Fruit fly (Drosophila melanogaster) whole organism, embryonic: ENCODE results near the gene gfzf.

Experiments
- Antp ChIP-seq: fragments of 200-800 bp; sonication (Bioruptor generic); optimal IDR thresholded peaks from 3 replicates; lab custom pipeline; 2016; ENCODE audit warnings: missing biosample characterization, missing genetic modification characterization
- Atf3 ChIP-seq: fragments of 200-800 bp; sonication (Bioruptor generic); optimal IDR thresholded peaks from 3 replicates; lab custom pipeline; 2016; ENCODE audit warnings: missing biosample characterization, missing genetic modification characterization
- CG10267 ChIP-seq: fragments of 200-800 bp; sonication (Bioruptor generic); optimal IDR thresholded peaks from 2 replicates; lab custom pipeline; 2018; ENCODE audit warnings: missing biosample characterization, mild to moderate bottlenecking, missing genetic modification characterization, moderate library complexity
- CG10431 ChIP-seq: fragments of 200-800 bp; sonication (Bioruptor generic); optimal IDR thresholded peaks from 3 replicates; lab custom pipeline; 2018; ENCODE audit warnings: missing biosample characterization, mild to moderate bottlenecking, missing genetic modification characterization
- CG10543 ChIP-seq: fragments of 200-800 bp; sonication (Bioruptor generic); optimal IDR thresholded peaks from 3 replicates; lab custom pipeline; 2017; ENCODE audit warnings: missing biosample characterization, mild to moderate bottlenecking, missing genetic modification characterization, moderate library complexity
- CG10979 ChIP-seq: fragments of 200-800 bp; sonication (Bioruptor generic); optimal IDR thresholded peaks from 2 replicates; lab custom pipeline; 2018; ENCODE audit warnings: missing biosample characterization, mild to moderate bottlenecking, missing genetic modification characterization, moderate library complexity
- CG11093 ChIP-seq: fragments of 200-800 bp; sonication (Bioruptor generic); IDR thresholded peaks from 3 replicates; pipeline ENCODE4 v1.3.6; 2022; ENCODE audit warnings: missing biosample characterization, missing genetic modification characterization
- CG11247 ChIP-seq: fragments of 200-800 bp; sonication (Bioruptor generic); IDR thresholded peaks from 2 replicates; pipeline ENCODE4 v1.3.6; 2022; ENCODE audit warnings: missing biosample characterization, missing genetic modification characterization
- CG11456 ChIP-seq: fragments of 200-800 bp; sonication (Bioruptor generic); IDR thresholded peaks from 3 replicates; pipeline ENCODE4 v1.3.6; 2022; ENCODE audit warnings: missing biosample characterization, missing genetic modification characterization
- CG11504 ChIP-seq: fragments of 200-800 bp; sonication (Bioruptor generic); optimal IDR thresholded peaks from 3 replicates; lab custom pipeline; 2019; ENCODE audit warnings: missing biosample characterization, mild to moderate bottlenecking, missing genetic modification characterization, moderate library complexity
- CG12236 ChIP-seq: fragments of 200-800 bp; sonication (Bioruptor generic); optimal IDR thresholded peaks from 2 replicates; lab custom pipeline; 2016; ENCODE audit warnings: missing biosample characterization, missing genetic modification characterization
- CG1233 ChIP-seq: fragments of 200-800 bp; sonication (Bioruptor generic); optimal IDR thresholded peaks from 4 replicates; lab custom pipeline; 2018; ENCODE audit warnings: missing biosample characterization, mild to moderate bottlenecking, missing genetic modification characterization
- CG1602 ChIP-seq: fragments of 200-800 bp; sonication (Bioruptor generic); optimal IDR thresholded peaks from 3 replicates; lab custom pipeline; 2016; ENCODE audit warnings: missing biosample characterization, missing genetic modification characterization
- CG17186 ChIP-seq: fragments of 200-800 bp; sonication (Bioruptor generic); optimal IDR thresholded peaks from 3 replicates; lab custom pipeline; 2017; ENCODE audit warnings: missing biosample characterization, missing genetic modification reagents, missing genetic modification characterization
- CG17328 ChIP-seq: fragments of 200-800 bp; sonication (Bioruptor generic); IDR thresholded peaks from 2 replicates; pipeline ENCODE4 v1.3.6; 2022; ENCODE audit warnings: missing biosample characterization, missing genetic modification characterization
- CG2120 ChIP-seq: fragments of 200-800 bp; sonication (Bioruptor generic); optimal IDR thresholded peaks from 3 replicates; lab custom pipeline; 2016; ENCODE audit warnings: missing biosample characterization, missing genetic modification characterization
- CG2199 ChIP-seq: fragments of 200-800 bp; sonication (Bioruptor generic); IDR thresholded peaks from 3 replicates; pipeline ENCODE4 v1.3.6; 2022; ENCODE audit warnings: missing biosample characterization, missing genetic modification characterization
- CG2875 ChIP-seq: fragments of 200-800 bp; sonication (Bioruptor generic); optimal IDR thresholded peaks from 2 replicates; lab custom pipeline; 2017; ENCODE audit warnings: missing biosample characterization, mild to moderate bottlenecking, missing genetic modification characterization, missing genetic modification reagents
- CG2889 ChIP-seq: fragments of 200-800 bp; sonication (Bioruptor generic); IDR thresholded peaks from 3 replicates; pipeline ENCODE4 v1.3.6; 2022; ENCODE audit warnings: missing biosample characterization, missing genetic modification characterization
- CG31388 ChIP-seq: fragments of 200-800 bp; sonication (Bioruptor generic); optimal IDR thresholded peaks from 2 replicates; lab custom pipeline; 2016; ENCODE audit warnings: missing biosample characterization, missing genetic modification characterization
- CG4328 ChIP-seq: fragments of 200-800 bp; sonication (Bioruptor generic); optimal IDR thresholded peaks from 3 replicates; lab custom pipeline; 2017; ENCODE audit warnings: missing biosample characterization, missing genetic modification reagents, missing genetic modification characterization
- CG5245 ChIP-seq: fragments of 200-800 bp; sonication (Bioruptor generic); optimal IDR thresholded peaks from 3 replicates; lab custom pipeline; 2016; ENCODE audit warnings: missing biosample characterization, missing genetic modification characterization
- CG7372 ChIP-seq: fragments of 200-800 bp; sonication (Bioruptor generic); IDR thresholded peaks from 2 replicates; pipeline ENCODE4 v1.3.6; 2022; ENCODE audit warnings: missing biosample characterization, missing genetic modification characterization
- CG9437 ChIP-seq: fragments of 200-800 bp; sonication (Bioruptor generic); optimal IDR thresholded peaks from 2 replicates; lab custom pipeline; 2018; ENCODE audit warnings: missing biosample characterization, mild to moderate bottlenecking, missing genetic modification characterization
- D19B ChIP-seq: fragments of 200-800 bp; sonication (Bioruptor generic); optimal IDR thresholded peaks from 2 replicates; lab custom pipeline; 2017; ENCODE audit warnings: missing biosample characterization, mild to moderate bottlenecking, missing genetic modification characterization
- Dad ChIP-seq: fragments of 200-800 bp; sonication (Bioruptor generic); optimal IDR thresholded peaks from 3 replicates; lab custom pipeline; 2016; ENCODE audit warnings: missing biosample characterization, missing genetic modification characterization
- HLH54F ChIP-seq: fragments of 200-800 bp; sonication (Bioruptor generic); optimal IDR thresholded peaks from 3 replicates; lab custom pipeline; 2016; ENCODE audit warnings: missing biosample characterization, missing genetic modification characterization
- NC2β ChIP-seq: fragments of 200-800 bp; sonication (Bioruptor generic); optimal IDR thresholded peaks from 2 replicates; lab custom pipeline; 2016; ENCODE audit warnings: missing biosample characterization, missing genetic modification characterization
- Nf-YC ChIP-seq: fragments of 200-800 bp; optimal IDR thresholded peaks from 3 replicates; lab custom pipeline; 2019; ENCODE audit warnings: missing biosample characterization, mild to moderate bottlenecking, missing genetic modification characterization, moderate library complexity
- Oli ChIP-seq: fragments of 200-800 bp; sonication (Bioruptor generic); optimal IDR thresholded peaks from 2 replicates; lab custom pipeline; 2018; ENCODE audit warnings: missing biosample characterization, mild to moderate bottlenecking, missing genetic modification characterization, moderate library complexity
- Stat92E ChIP-seq, 3 experiments: fragments of >200 bp in 2 of 3; fragments of 200-800 bp in 1 of 3; sonication (Bioruptor generic) in 1 of 3; optimal IDR thresholded peaks; 2 replicates each; lab custom pipeline; 2017 to 2019; ENCODE audit warnings: missing biosample characterization in 3 of 3, missing genetic modification characterization in 3 of 3, mild to moderate bottlenecking in 1 of 3, moderate library complexity in 1 of 3
- YL-1 ChIP-seq: fragments of 200-800 bp; sonication (Bioruptor generic); optimal IDR thresholded peaks from 3 replicates; lab custom pipeline; 2017; ENCODE audit warnings: missing biosample characterization, mild to moderate bottlenecking, missing genetic modification characterization
- al ChIP-seq: fragments of 200-800 bp; sonication (Bioruptor generic); IDR thresholded peaks from 2 replicates; pipeline ENCODE4 v1.3.6; 2022; ENCODE audit warnings: missing biosample characterization, missing genetic modification characterization
- ato ChIP-seq: fragments of 200-800 bp; sonication (Bioruptor generic); IDR thresholded peaks from 2 replicates; pipeline ENCODE4 v1.3.6; 2022; ENCODE audit warnings: missing biosample characterization, missing genetic modification characterization; ENCODE audit not compliant: partially characterized antibody
- bowl ChIP-seq: fragments of 200-800 bp; sonication (Bioruptor generic); IDR thresholded peaks from 2 replicates; pipeline ENCODE4 v1.3.6; 2022; ENCODE audit warnings: missing biosample characterization, missing genetic modification characterization
- bsh ChIP-seq, 2 experiments: fragments of 200-800 bp; sonication (Bioruptor generic); optimal IDR thresholded peaks; 2 replicates each; lab custom pipeline; 2017 to 2018; ENCODE audit warnings: mild to moderate bottlenecking in 2 of 2, missing biosample characterization in 2 of 2, missing genetic modification characterization in 2 of 2, moderate library complexity in 1 of 2
- chn ChIP-seq: fragments of 200-800 bp; sonication (Bioruptor generic); optimal IDR thresholded peaks from 2 replicates; lab custom pipeline; 2016; ENCODE audit warnings: missing biosample characterization, missing genetic modification characterization
- crol ChIP-seq: fragments of 200-800 bp; sonication (Bioruptor generic); IDR thresholded peaks from 2 replicates; pipeline ENCODE4 v1.3.6; 2022; ENCODE audit warnings: missing biosample characterization, missing genetic modification characterization
- dpn ChIP-seq, 2 experiments: fragments of 200-800 bp; sonication (Bioruptor generic); optimal IDR thresholded peaks; 3 replicates each; lab custom pipeline; 2016; ENCODE audit warnings: missing biosample characterization in 2 of 2, missing genetic modification characterization in 2 of 2
- kni ChIP-seq: fragments of 200-800 bp; sonication (Bioruptor generic); optimal IDR thresholded peaks from 3 replicates; lab custom pipeline; 2017; ENCODE audit warnings: mild to moderate bottlenecking, missing biosample characterization, missing genetic modification reagents, missing genetic modification characterization
- maf-S ChIP-seq: fragments of 200-800 bp; sonication (Bioruptor generic); optimal IDR thresholded peaks from 2 replicates; lab custom pipeline; 2016; ENCODE audit warnings: missing biosample characterization, missing genetic modification characterization
- mam ChIP-seq: fragments of 200-800 bp; sonication (Bioruptor generic); optimal IDR thresholded peaks from 3 replicates; lab custom pipeline; 2016; ENCODE audit warnings: missing biosample characterization, missing genetic modification characterization
- mirr ChIP-seq: fragments of 200-800 bp; sonication (Bioruptor generic); optimal IDR thresholded peaks from 3 replicates; lab custom pipeline; 2018; ENCODE audit warnings: missing biosample characterization, mild to moderate bottlenecking, missing genetic modification characterization
- nom ChIP-seq: fragments of 200-800 bp; sonication (Bioruptor generic); optimal IDR thresholded peaks from 2 replicates; lab custom pipeline; 2017; ENCODE audit warnings: missing biosample characterization, missing genetic modification characterization, mild to moderate bottlenecking, moderate library complexity, missing genetic modification reagents
- odd ChIP-seq: fragments of 200-800 bp; sonication (Bioruptor generic); optimal IDR thresholded peaks from 2 replicates; lab custom pipeline; 2017; ENCODE audit warnings: missing biosample characterization, mild to moderate bottlenecking, missing genetic modification characterization
- pfk ChIP-seq: fragments of 200-800 bp; sonication (Bioruptor generic); optimal IDR thresholded peaks from 2 replicates; lab custom pipeline; 2018; ENCODE audit warnings: missing biosample characterization, mild to moderate bottlenecking, missing genetic modification characterization, moderate library complexity
- phol ChIP-seq: fragments of 200-800 bp; sonication (Bioruptor generic); optimal IDR thresholded peaks from 3 replicates; lab custom pipeline; 2018; ENCODE audit warnings: missing biosample characterization, mild to moderate bottlenecking, missing genetic modification characterization, moderate library complexity
- schlank ChIP-seq: fragments of 200-800 bp; sonication (Bioruptor generic); optimal IDR thresholded peaks from 2 replicates; lab custom pipeline; 2018; ENCODE audit warnings: missing biosample characterization, mild to moderate bottlenecking, missing genetic modification characterization
- stwl ChIP-seq: fragments of 200-800 bp; sonication (Bioruptor generic); optimal IDR thresholded peaks from 3 replicates; lab custom pipeline; 2018; ENCODE audit warnings: missing biosample characterization, mild to moderate bottlenecking, missing genetic modification characterization, moderate library complexity

gfzf gene

dm6 chr3R:7108589-7109312 is 42.0 kb downstream of the gfzf start (continued):
- TF ChIP-seq CG31388 (GFP tag; lab: Kevin White, UChicago): peak; percentile 88
- TF ChIP-seq CG17328 (GFP tag; lab: Robert Waterston, UW): no peak
- peak; percentile 90 to 99 for TF ChIP-seq bsh (GFP tag; optimal IDR thresholded peaks at IDR 0.05; lab: Kevin White, UChicago)
- TF ChIP-seq CG5245 (GFP tag; lab: Kevin White, UChicago): peak; percentile 93
- TF ChIP-seq nom (GFP tag; lab: Kevin White, UChicago): peak; percentile 62
- peak; percentile 95 for TF ChIP-seq NC2β (GFP tag; lab: Kevin White, UChicago)
- peak; percentile 88 for TF ChIP-seq CG4328 (GFP tag; lab: Kevin White, UChicago)
- peak; percentile 96 for TF ChIP-seq CG1602
- no peak for TF ChIP-seq CG11456 (GFP tag; lab: Robert Waterston, UW)
- TF ChIP-seq Stat92E (GFP tag; optimal IDR thresholded peaks at IDR 0.05; lab: Kevin White, UChicago): peak in 1 of 3 experiments; percentile 96
- peak; percentile 88 to 94 for TF ChIP-seq dpn (GFP tag; optimal IDR thresholded peaks at IDR 0.05; lab: Kevin White, UChicago)
- TF ChIP-seq Atf3: peak; percentile 92
- peak; percentile 65 for TF ChIP-seq Nf-YC (tag; lab: Kevin White, UChicago)
- TF ChIP-seq CG2120 (GFP tag; lab: Kevin White, UChicago): peak; percentile 48
- TF ChIP-seq CG2875: peak; percentile 92
- no peak for TF ChIP-seq CG2199
- TF ChIP-seq CG10431 (GFP tag; lab: Kevin White, UChicago): peak; percentile 97
- TF ChIP-seq pfk (GFP tag; lab: Kevin White, UChicago): no peak
- peak; percentile 89 for TF ChIP-seq CG17186 (GFP tag; lab: Kevin White, UChicago)
- TF ChIP-seq Oli (tag; lab: Kevin White, UChicago): peak; percentile 97
- TF ChIP-seq ato (GFP tag; lab: Robert Waterston, UW): no peak
- TF ChIP-seq CG11247 (GFP tag; lab: Robert Waterston, UW): no peak
- TF ChIP-seq mam (GFP tag; lab: Kevin White, UChicago): peak; percentile 63
- peak; percentile 71 for TF ChIP-seq Antp (GFP tag; lab: Kevin White, UChicago)
- TF ChIP-seq chn: peak; percentile 95
- no peak for TF ChIP-seq al (GFP tag; lab: Robert Waterston, UW)
- TF ChIP-seq YL-1: peak; percentile 77
- peak; percentile 95 for TF ChIP-seq CG10267 (tag; lab: Kevin White, UChicago)
- TF ChIP-seq CG11093 (GFP tag; lab: Robert Waterston, UW): peak; percentile 94
- no peak for TF ChIP-seq crol (GFP tag; lab: Robert Waterston, UW)
- TF ChIP-seq CG11504 (tag; lab: Kevin White, UChicago): peak; percentile 96
- TF ChIP-seq maf-S (GFP tag; lab: Kevin White, UChicago): peak; percentile 72
- TF ChIP-seq D19B (GFP tag; lab: Kevin White, UChicago): peak; percentile 31
- TF ChIP-seq CG12236 (GFP tag; lab: Kevin White, UChicago): peak; percentile 95
- no peak for TF ChIP-seq schlank (tag; lab: Kevin White, UChicago)
- TF ChIP-seq Dad: peak; percentile 87
- TF ChIP-seq CG9437 (GFP tag; lab: Kevin White, UChicago): peak; percentile 92
- peak; percentile 98 for TF ChIP-seq phol (tag; lab: Kevin White, UChicago)
- peak; percentile 99 for TF ChIP-seq CG10979
- peak; percentile 49 for TF ChIP-seq HLH54F
- TF ChIP-seq kni (GFP tag; lab: Kevin White, UChicago): peak; percentile 73
- no peak for TF ChIP-seq CG2889 (GFP tag; lab: Robert Waterston, UW)
- no peak for TF ChIP-seq CG10543 (GFP tag; lab: Kevin White, UChicago)
- peak; percentile 93 for TF ChIP-seq CG1233 (GFP tag; lab: Kevin White, UChicago)
- peak; percentile 86 for TF ChIP-seq odd (GFP tag; lab: Kevin White, UChicago)
- TF ChIP-seq bowl (GFP tag; lab: Robert Waterston, UW): no peak
- peak; percentile 76 for TF ChIP-seq stwl (tag; lab: Kevin White, UChicago)
- TF ChIP-seq CG7372 (GFP tag; lab: Robert Waterston, UW): no peak
- no peak for TF ChIP-seq mirr (GFP tag; lab: Kevin White, UChicago)
